Fruit fly (Drosophila melanogaster): Measurements from ENCODE around the gene CG14563.

DNA sequence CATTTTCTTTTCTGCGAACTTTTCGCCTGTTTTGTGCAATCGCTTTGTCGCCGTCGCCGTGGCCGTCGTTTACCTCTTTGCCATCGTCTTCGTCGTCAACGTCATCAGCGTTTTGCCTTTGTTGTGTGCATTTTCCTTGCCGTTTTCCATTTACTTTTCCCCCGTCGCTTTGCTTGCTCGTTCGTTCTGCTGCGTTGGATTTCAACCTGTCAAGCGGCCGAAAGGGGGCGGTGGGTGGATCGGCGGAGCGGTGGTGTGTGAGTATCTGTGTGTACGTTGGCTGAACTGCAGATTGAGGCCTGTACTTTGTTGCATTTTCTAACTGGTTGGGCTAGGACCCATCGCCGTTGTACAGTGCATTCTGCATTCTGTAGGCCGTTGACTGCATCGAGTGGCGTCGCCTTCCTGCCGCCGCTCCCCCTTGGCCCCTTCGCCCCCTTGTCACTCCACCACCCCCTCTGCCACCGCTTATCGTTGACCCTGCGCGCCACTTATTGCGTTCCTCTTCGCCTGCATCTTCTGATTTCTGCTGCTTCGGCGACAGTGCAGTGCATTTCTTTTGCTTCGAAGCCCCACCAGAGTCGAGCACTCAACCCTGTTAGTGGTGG, 40.9 kb upstream of the CG14563 start:
- no peak for TF ChIP-seq CG10348 (GFP tag; IDR thresholded peaks at IDR 0.05)
- TF ChIP-seq Pif1B (GFP tag; optimal IDR thresholded peaks at IDR 0.05), result no peak
- no peak for TF ChIP-seq D1 (tag; optimal IDR thresholded peaks at IDR 0.05)
- TF ChIP-seq CG14655 (GFP tag; optimal IDR thresholded peaks at IDR 0.05), result no peak
- peak; percentile 95 for TF ChIP-seq CG13204 (GFP tag; optimal IDR thresholded peaks at IDR 0.05)
- no peak; the same call in 1 of the 2 replicates for TF ChIP-seq Ets98B (GFP tag; IDR thresholded peaks at IDR 0.05)
- no peak for TF ChIP-seq CG15710 (tag; optimal IDR thresholded peaks at IDR 0.05)
- TF ChIP-seq CG32121 (GFP tag; IDR thresholded peaks at IDR 0.05), result no peak; the same call in 1 of the 2 replicates
- TF ChIP-seq EcR (GFP tag; optimal IDR thresholded peaks at IDR 0.05), result peak; percentile 97
- no peak for TF ChIP-seq CG12605 (GFP tag; IDR thresholded peaks at IDR 0.05)
- TF ChIP-seq CG34367 (tag; optimal IDR thresholded peaks at IDR 0.05), result no peak
- TF ChIP-seq Snoo (tag; optimal IDR thresholded peaks at IDR 0.05), result no peak
- TF ChIP-seq Pif1A (GFP tag; optimal IDR thresholded peaks at IDR 0.05), result no peak
- no peak for TF ChIP-seq CG8159 (tag; optimal IDR thresholded peaks at IDR 0.05)

Measured in whole organism, pupa.